Worm (Caenorhabditis elegans) whole organism, young adult: Measurements from ENCODE around the gene sqst-3.
"Not testable (repeated sequence)": the region's sequence is repeated elsewhere in the genome, so short reads cannot be mapped to it uniquely, and the experiment has no call there.

ENCODE experiments used
- B0261.1 ChIP-seq: sonication (generic microtip); optimal IDR thresholded peaks from 2 replicates; lab custom pipeline; 2016; ENCODE audit warnings: mild to moderate bottlenecking, missing genetic modification characterization, moderate library complexity, missing compliant biosample characterization
- B0336.3 ChIP-seq: fragments of 200-800 bp; sonication (Bioruptor generic); IDR thresholded peaks from 2 replicates; pipeline ENCODE4 v1.3.6; 2022; ENCODE audit warnings: missing genetic modification characterization, missing compliant biosample characterization
- D2030.7 ChIP-seq: fragments of 200-800 bp; sonication (Bioruptor generic); IDR thresholded peaks from 2 replicates; pipeline ENCODE4 v1.3.6; 2022; ENCODE audit warnings: missing genetic modification reagents, missing genetic modification characterization, missing compliant biosample characterization
- F52B5.7 ChIP-seq: sonication (generic microtip); optimal IDR thresholded peaks from 2 replicates; lab custom pipeline; 2016; ENCODE audit warnings: mild to moderate bottlenecking, missing genetic modification characterization, missing compliant biosample characterization
- Y53F4B.3 ChIP-seq: fragments of 200-800 bp; sonication (Bioruptor generic); IDR thresholded peaks from 2 replicates; pipeline ENCODE4 v1.3.6; 2022; ENCODE audit warnings: missing genetic modification reagents, missing genetic modification characterization, missing compliant biosample characterization
- Y67H2A.10 ChIP-seq: fragments of 200-800 bp; sonication (Bioruptor generic); conservative IDR thresholded peaks from 2 replicates; pipeline ENCODE4 v1.3.6; 2022; ENCODE audit warnings: missing genetic modification reagents, missing genetic modification characterization, missing compliant biosample characterization
- ama-1 ChIP-seq, 3 experiments: fragments of 150-350 bp in 1 of 3; sonication (generic microtip) in 2 of 3; optimal IDR thresholded peaks; 2 replicates each; lab custom pipeline; 2014 to 2018; ENCODE audit warnings: missing biosample characterization in 2 of 3, missing genetic modification characterization in 2 of 3, missing genetic modification reagents in 2 of 3
- dpff-1 ChIP-seq: sonication (generic microtip); optimal IDR thresholded peaks from 2 replicates; lab custom pipeline; 2017; ENCODE audit warnings: mild to moderate bottlenecking, missing genetic modification characterization, missing compliant biosample characterization
- egl-44 ChIP-seq: fragments of 200-800 bp; sonication (Bioruptor generic); IDR thresholded peaks from 2 replicates; pipeline ENCODE4 v1.3.6; 2022; ENCODE audit warnings: missing genetic modification reagents, missing genetic modification characterization, missing compliant biosample characterization
- egrh-3 ChIP-seq: fragments of 200-800 bp; sonication (Bioruptor generic); IDR thresholded peaks from 2 replicates; pipeline ENCODE4 v1.3.6; 2022; ENCODE audit warnings: missing genetic modification reagents, missing genetic modification characterization, missing compliant biosample characterization
- ekl-4 ChIP-seq: fragments of 200-800 bp; sonication (Bioruptor generic); IDR thresholded peaks from 2 replicates; pipeline ENCODE4 v1.3.6; 2022; ENCODE audit warnings: missing genetic modification reagents, missing genetic modification characterization, missing compliant biosample characterization
- gei-17 ChIP-seq: fragments of 200-800 bp; sonication (Bioruptor generic); optimal IDR thresholded peaks from 2 replicates; lab custom pipeline; 2018; ENCODE audit warnings: mild to moderate bottlenecking, missing genetic modification characterization, missing compliant biosample characterization
- let-526 ChIP-seq: fragments of 200-800 bp; sonication (Bioruptor generic); IDR thresholded peaks from 2 replicates; pipeline ENCODE4 v1.3.6; 2022; ENCODE audit warnings: missing genetic modification reagents, missing genetic modification characterization, missing compliant biosample characterization
- let-607 ChIP-seq, 2 experiments: fragments of 200-800 bp in 1 of 2; sonication (Bioruptor generic) in 1 of 2; sonication (generic microtip) in 1 of 2; optimal IDR thresholded peaks; 2 replicates each; lab custom pipeline; 2016 to 2018; ENCODE audit warnings: mild to moderate bottlenecking in 2 of 2, missing compliant biosample characterization in 2 of 2, missing genetic modification characterization in 2 of 2, moderate library complexity in 2 of 2, missing genotype in 1 of 2
- lin-26 ChIP-seq: fragments of 200-800 bp; sonication (Bioruptor generic); IDR thresholded peaks from 2 replicates; pipeline ENCODE4 v1.3.6; 2022; ENCODE audit warnings: missing genetic modification reagents, missing genetic modification characterization, missing compliant biosample characterization
- lin-40 ChIP-seq: sonication (generic microtip); optimal IDR thresholded peaks from 2 replicates; lab custom pipeline; 2016; ENCODE audit warnings: missing genetic modification characterization, mild to moderate bottlenecking, missing compliant biosample characterization, missing genotype, missing genetic modification reagents
- lin-54 ChIP-seq: fragments of 200-800 bp; sonication (Bioruptor generic); optimal IDR thresholded peaks from 2 replicates; lab custom pipeline; 2018; ENCODE audit warnings: mild to moderate bottlenecking, missing genetic modification characterization, missing compliant biosample characterization
- lir-1 ChIP-seq: fragments of 200-800 bp; sonication (Bioruptor generic); conservative IDR thresholded peaks from 2 replicates; pipeline ENCODE4 v1.3.6; 2022; ENCODE audit warnings: missing genetic modification reagents, missing genetic modification characterization, missing compliant biosample characterization
- lsl-1 ChIP-seq: fragments of 200-800 bp; sonication (Bioruptor generic); optimal IDR thresholded peaks from 2 replicates; lab custom pipeline; 2018; ENCODE audit warnings: mild to moderate bottlenecking, missing genetic modification characterization, moderate library complexity, missing compliant biosample characterization
- madf-10 ChIP-seq: sonication (generic microtip); optimal IDR thresholded peaks from 2 replicates; lab custom pipeline; 2016; ENCODE audit warnings: mild to moderate bottlenecking, missing genetic modification characterization, missing compliant biosample characterization
- madf-3 ChIP-seq: fragments of 200-800 bp; sonication (Bioruptor generic); IDR thresholded peaks from 2 replicates; pipeline ENCODE4 v1.3.6; 2022; ENCODE audit warnings: missing genetic modification reagents, missing genetic modification characterization, missing compliant biosample characterization
- madf-6 ChIP-seq: fragments of 200-800 bp; sonication (Bioruptor generic); IDR thresholded peaks from 2 replicates; pipeline ENCODE4 v1.3.6; 2022; ENCODE audit warnings: missing genetic modification reagents, missing genetic modification characterization, missing compliant biosample characterization
- mes-4 ChIP-seq: sonication (generic microtip); optimal IDR thresholded peaks from 2 replicates; lab custom pipeline; 2016; ENCODE audit warnings: missing genotype, missing genetic modification characterization, missing compliant biosample characterization
- nfyb-1 ChIP-seq: fragments of 200-800 bp; sonication (Bioruptor generic); IDR thresholded peaks from 2 replicates; pipeline ENCODE4 v1.3.6; 2022; ENCODE audit warnings: missing genetic modification reagents, missing genetic modification characterization, missing compliant biosample characterization
- nhr-120 ChIP-seq: fragments of 200-800 bp; sonication (Bioruptor generic); IDR thresholded peaks from 2 replicates; pipeline ENCODE4 v1.3.6; 2022; ENCODE audit warnings: missing genetic modification characterization, missing compliant biosample characterization
- nhr-80 ChIP-seq: sonication (generic microtip); optimal IDR thresholded peaks from 2 replicates; lab custom pipeline; 2016; ENCODE audit warnings: missing genetic modification characterization, missing compliant biosample characterization
- rcor-1 ChIP-seq: fragments of 200-800 bp; sonication (Bioruptor generic); IDR thresholded peaks from 2 replicates; pipeline ENCODE4 v1.3.6; 2022; ENCODE audit warnings: missing genetic modification reagents, missing genetic modification characterization, missing compliant biosample characterization
- repo-1 ChIP-seq: sonication (generic microtip); optimal IDR thresholded peaks from 2 replicates; lab custom pipeline; 2017; ENCODE audit warnings: mild to moderate bottlenecking, missing genetic modification characterization, missing compliant biosample characterization
- rpc-1 ChIP-seq, 2 experiments: fragments of 150-350 bp in 1 of 2; sonication (generic microtip) in 1 of 2; optimal IDR thresholded peaks; 2 replicates each; lab custom pipeline; 2014 to 2018; ENCODE audit warnings: missing biosample characterization in 1 of 2, missing genetic modification characterization in 1 of 2, missing genetic modification reagents in 1 of 2, missing genotype in 1 of 2
- snpc-1.1 ChIP-seq: sonication (generic microtip); optimal IDR thresholded peaks from 2 replicates; lab custom pipeline; 2017; ENCODE audit warnings: missing genetic modification characterization, mild to moderate bottlenecking, missing compliant biosample characterization, antibody characterized with exemption, moderate library complexity, missing genotype, missing genetic modification reagents; ENCODE audit not compliant: insufficient read depth
- snpc-1.3 ChIP-seq: sonication (generic microtip); optimal IDR thresholded peaks from 2 replicates; lab custom pipeline; 2017; ENCODE audit warnings: missing genetic modification characterization, mild to moderate bottlenecking, missing compliant biosample characterization, antibody characterized with exemption, moderate library complexity, missing genotype, missing genetic modification reagents; ENCODE audit not compliant: insufficient read depth
- tbx-9 ChIP-seq: sonication (generic microtip); optimal IDR thresholded peaks from 2 replicates; lab custom pipeline; 2016; ENCODE audit warnings: borderline replicate concordance, missing genetic modification characterization, inconsistent platforms, missing compliant biosample characterization
- unc-130 ChIP-seq: sonication (generic microtip); optimal IDR thresholded peaks from 2 replicates; lab custom pipeline; 2016; ENCODE audit warnings: missing genetic modification reagents, missing genetic modification characterization, missing compliant biosample characterization
- zfh-2 ChIP-seq: fragments of 200-800 bp; sonication (Bioruptor generic); conservative IDR thresholded peaks from 2 replicates; pipeline ENCODE4 v1.3.6; 2022; ENCODE audit warnings: missing genetic modification reagents, missing genetic modification characterization, missing compliant biosample characterization

The sqst-3 gene

DNA sequence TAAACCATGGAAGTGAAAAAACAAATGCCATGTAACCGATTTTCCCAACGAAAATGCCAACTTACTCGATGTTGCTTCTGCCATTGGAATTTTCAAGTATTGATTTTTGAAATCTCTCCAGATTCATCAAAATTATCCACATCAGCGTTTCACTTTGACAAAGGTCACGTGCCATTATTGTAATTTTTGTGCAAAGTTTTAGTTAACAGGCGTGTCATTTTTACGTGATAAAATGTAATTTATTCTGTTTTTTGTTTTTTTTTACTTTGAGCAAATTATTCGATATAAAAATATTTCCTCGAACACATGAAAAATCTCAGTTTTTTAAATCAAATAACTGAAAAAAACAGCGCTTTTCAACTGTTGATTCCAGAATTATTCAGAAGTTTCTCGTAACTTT lies 31.8 kb downstream of the sqst-3 start, which contains the start of gene F21D9.2:
Gene F21D9.2 (minus strand): TSS at position 101 of the 400 bp plus-strand sequence.
- no peak for TF ChIP-seq ekl-4

DNA sequence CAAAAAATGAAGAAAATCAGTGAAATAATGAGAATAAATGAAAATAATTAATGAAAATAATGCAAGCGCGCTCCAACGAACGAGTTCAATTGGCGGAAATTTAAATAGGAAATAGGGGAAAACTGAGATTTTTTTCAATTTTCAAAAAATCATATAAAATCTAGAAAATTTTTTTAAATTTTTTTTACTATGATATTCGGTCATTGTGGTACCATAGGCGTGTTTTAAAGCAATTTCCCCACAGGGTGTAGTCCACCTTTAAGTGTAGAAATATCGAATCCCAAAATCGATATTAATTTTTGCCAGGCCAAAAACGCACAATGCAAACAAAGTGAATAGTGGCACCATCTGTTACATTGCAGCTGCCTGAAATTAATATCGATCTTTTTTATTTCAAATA lies 33.6 kb downstream of the sqst-3 start, which contains the start of gene F21D9.1:
Gene F21D9.1 (plus strand): TSS at position 301 of the 400 bp plus-strand sequence.
- not testable (repeated sequence) for TF ChIP-seq gei-17 (GFP tag; lab: Kevin White, UChicago); unc-130; egl-44

DNA sequence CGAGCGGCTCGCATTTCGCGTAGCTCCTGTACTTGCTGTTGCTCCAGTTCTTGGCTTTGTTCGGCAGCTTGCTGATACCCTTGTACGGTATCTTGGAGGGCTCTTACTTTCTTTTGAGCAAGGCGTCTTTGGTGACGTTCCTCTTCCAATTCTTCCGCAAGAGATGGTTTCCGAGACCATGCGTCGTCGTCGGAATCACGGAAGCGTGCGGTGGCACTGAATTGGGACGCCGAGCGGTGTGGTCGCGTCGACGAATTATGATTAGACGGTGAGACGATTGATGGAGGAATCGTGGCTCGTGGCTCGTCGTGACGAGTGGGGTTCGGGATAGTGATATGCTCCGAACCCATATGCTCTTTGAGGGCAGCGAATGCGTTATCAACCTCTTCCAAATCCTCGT lies 45.8 kb downstream of the sqst-3 start:
- TF ChIP-seq mes-4 (no peak), lin-26 (GFP tag; lab: Robert Waterston, UW) (no peak), unc-130 (no peak), tbx-9 (tag; lab: Kevin White, UChicago) (no peak), nhr-120 (0 out of 2 replicates have a peak, but pooled peaks have one; percentile 58), lir-1 (GFP tag; lab: Robert Waterston, UW) (no peak)

DNA sequence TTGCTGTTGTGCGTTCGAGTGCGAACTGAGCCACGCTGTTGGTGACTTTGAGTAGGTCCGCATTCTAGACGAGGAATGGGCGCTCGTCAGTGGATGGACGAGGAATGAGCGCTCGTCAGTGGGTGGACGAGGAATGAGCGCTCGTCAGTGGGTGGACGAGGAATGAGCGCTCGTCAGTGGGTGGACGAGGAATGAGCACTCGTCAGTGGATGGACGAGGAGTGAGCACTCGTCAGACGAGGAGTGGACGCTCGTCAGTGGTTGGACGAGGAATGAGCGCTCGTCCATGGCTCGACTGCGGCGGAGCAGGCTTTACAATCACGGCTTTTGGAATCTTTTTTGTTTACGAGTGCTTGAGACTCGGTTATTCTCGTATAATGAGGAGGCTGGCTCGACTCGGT lies 47.9 kb downstream of the sqst-3 start:
- no peak for TF ChIP-seq lsl-1 (GFP tag; lab: Kevin White, UChicago)
- no peak for TF ChIP-seq madf-10 (tag; lab: Kevin White, UChicago)
- peak; percentile 23; the same call in 1 of the 2 replicates for TF ChIP-seq egrh-3 (GFP tag; lab: Robert Waterston, UW)
- no peak for TF ChIP-seq let-526 (GFP tag; lab: Robert Waterston, UW)
- no peak for TF ChIP-seq nhr-80
- no peak for TF ChIP-seq madf-6 (GFP tag; lab: Robert Waterston, UW)
- TF ChIP-seq B0336.3, result no peak
- no peak for TF ChIP-seq lin-40 (tag; lab: Kevin White, UChicago)
- TF ChIP-seq zfh-2 (GFP tag; lab: Robert Waterston, UW), result peak; percentile 63; the same call in 1 of the 2 replicates
- TF ChIP-seq, all 124 proteins: peak for 2

DNA sequence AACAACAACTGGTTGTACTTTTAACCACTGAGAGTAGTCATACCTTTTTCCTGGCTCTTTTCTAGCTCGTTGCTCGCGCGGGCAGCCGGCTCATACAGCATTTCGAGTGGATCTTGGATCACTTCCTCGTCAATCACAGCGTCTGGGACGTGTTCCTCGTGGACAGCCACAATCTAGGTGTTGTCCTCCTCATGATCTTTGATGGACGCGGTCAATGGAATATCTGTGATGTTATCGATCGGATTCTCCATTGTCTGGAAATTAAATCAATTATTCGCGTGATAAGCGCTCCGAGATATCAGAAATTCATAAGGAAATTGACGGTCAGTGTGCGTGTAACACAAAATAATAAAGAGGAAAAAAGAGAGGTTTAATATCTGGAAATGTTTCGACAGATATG lies 49.3 kb downstream of the sqst-3 start, which contains the start of gene F21D9.8:
Gene F21D9.8 (minus strand): TSS at position 101 of the 400 bp plus-strand sequence.
- no peak for TF ChIP-seq tbx-9 (tag; lab: Kevin White, UChicago)
- TF ChIP-seq snpc-1.3 (tag; lab: Kevin White, UChicago), result no peak
- no peak for TF ChIP-seq let-607 (tag; optimal IDR thresholded peaks at IDR 0.05; lab: Kevin White, UChicago)
- TF ChIP-seq lsl-1 (GFP tag; lab: Kevin White, UChicago), result no peak
- no peak for TF ChIP-seq B0261.1 (tag; lab: Kevin White, UChicago)
- no peak for TF ChIP-seq F52B5.7 (tag; lab: Kevin White, UChicago)
- TF ChIP-seq Y67H2A.10, result no peak
- TF ChIP-seq dpff-1 (tag; lab: Kevin White, UChicago), result no peak
- no peak for TF ChIP-seq snpc-1.1
- no peak for TF ChIP-seq madf-3
- TF ChIP-seq D2030.7 (GFP tag; lab: Robert Waterston, UW), result no peak
- no peak for TF ChIP-seq repo-1
- TF ChIP-seq rpc-1 (optimal IDR thresholded peaks at IDR 0.05; lab: Kevin White, UChicago), result no peak
- no peak for TF ChIP-seq rpc-1 (tag; optimal IDR thresholded peaks at IDR 0.05; lab: Kevin White, UChicago)
- TF ChIP-seq ama-1 (optimal IDR thresholded peaks at IDR 0.05; lab: Kevin White, UChicago), result no peak
- TF ChIP-seq ama-1 (GFP tag; optimal IDR thresholded peaks at IDR 0.05; lab: Kevin White, UChicago), result no peak
- TF ChIP-seq rcor-1, result no peak
- no peak for TF ChIP-seq lin-54 (GFP tag; lab: Kevin White, UChicago)
- no peak for TF ChIP-seq Y53F4B.3 (GFP tag; lab: Robert Waterston, UW)
- TF ChIP-seq nfyb-1 (GFP tag; lab: Robert Waterston, UW), result no peak
- TF ChIP-seq, all 124 proteins: peak for 0
